Worm (Caenorhabditis elegans) whole organism, young adult: ENCODE measurements around the gene mtm-5.

ENCODE experiments used
- K12H6.12 ChIP-seq: fragments of 200-800 bp; sonication (Bioruptor generic); optimal IDR thresholded peaks from 2 replicates; lab custom pipeline; 2018; ENCODE audit warnings: mild to moderate bottlenecking, missing genetic modification characterization, missing compliant biosample characterization
- pha-4 ChIP-seq: fragments of 150-350 bp; sonication (generic microtip); optimal IDR thresholded peaks from 2 replicates; lab custom pipeline; 2014; ENCODE audit warnings: missing biosample characterization, missing genetic modification reagents, missing genetic modification characterization
- snpc-4 ChIP-seq, 5 experiments: fragments of 150-350 bp in 1 of 5; sonication (generic microtip) in 4 of 5; optimal IDR thresholded peaks; 2 replicates each; lab custom pipeline; 2014 to 2018; ENCODE audit warnings: missing genetic modification characterization in 5 of 5, missing biosample characterization in 3 of 5, antibody characterized with exemption in 2 of 5, mild to moderate bottlenecking in 2 of 5, missing compliant biosample characterization in 2 of 5, missing genotype in 2 of 5, moderate library complexity in 2 of 5, missing genetic modification reagents in 1 of 5

- TF ChIP-seq snpc-4 (GFP tag; optimal IDR thresholded peaks at IDR 0.05; lab: Kevin White, UChicago) (no peak), snpc-4 (tag; optimal IDR thresholded peaks at IDR 0.05; lab: Kevin White, UChicago) (no peak), K12H6.12 (tag; lab: Kevin White, UChicago) (no peak), pha-4 (tag; lab: Kevin White, UChicago) (no peak)
These were observed 45.8 kb downstream of the mtm-5 start for ce11 chrX:5197440-5197839.
